Fruit fly (Drosophila melanogaster) whole organism, embryonic: ENCODE measurements around the gene CG18265.

Experiments
- Asciz ChIP-seq: fragments of 200-800 bp; sonication (Bioruptor generic); optimal IDR thresholded peaks from 2 replicates; lab custom pipeline; 2017; ENCODE audit warnings: missing biosample characterization, mild to moderate bottlenecking, missing genetic modification characterization, missing genetic modification reagents
- Bdp1 ChIP-seq: fragments of 200-800 bp; sonication (Bioruptor generic); optimal IDR thresholded peaks from 3 replicates; lab custom pipeline; 2016; ENCODE audit warnings: missing biosample characterization, missing genetic modification characterization
- Bgb ChIP-seq: fragments of 200-800 bp; sonication (Bioruptor generic); IDR thresholded peaks from 2 replicates; pipeline ENCODE4 v1.3.6; 2022; ENCODE audit warnings: missing biosample characterization, missing genetic modification characterization; ENCODE audit not compliant: partially characterized antibody
- CG10654 ChIP-seq: fragments of 200-800 bp; sonication (Bioruptor generic); optimal IDR thresholded peaks from 2 replicates; lab custom pipeline; 2016; ENCODE audit warnings: missing biosample characterization, missing genetic modification characterization
- CG11247 ChIP-seq: fragments of 200-800 bp; sonication (Bioruptor generic); IDR thresholded peaks from 2 replicates; pipeline ENCODE4 v1.3.6; 2022; ENCODE audit warnings: missing biosample characterization, missing genetic modification characterization
- CG12219 ChIP-seq: fragments of 200-800 bp; sonication (Bioruptor generic); optimal IDR thresholded peaks from 3 replicates; lab custom pipeline; 2018; ENCODE audit warnings: missing biosample characterization, mild to moderate bottlenecking, missing genetic modification characterization
- CG12744 ChIP-seq: fragments of 200-800 bp; sonication (Bioruptor generic); optimal IDR thresholded peaks from 2 replicates; lab custom pipeline; 2016; ENCODE audit warnings: missing biosample characterization, missing genetic modification characterization
- CG12942 ChIP-seq: fragments of 200-800 bp; sonication (Bioruptor generic); optimal IDR thresholded peaks from 3 replicates; lab custom pipeline; 2016; ENCODE audit warnings: missing biosample characterization, missing genetic modification characterization
- CG14050 ChIP-seq: fragments of 200-800 bp; sonication (Bioruptor generic); IDR thresholded peaks from 3 replicates; pipeline ENCODE4 v1.3.6; 2022; ENCODE audit warnings: missing biosample characterization, missing genetic modification characterization
- CG15011 ChIP-seq: fragments of 200-800 bp; sonication (Bioruptor generic); optimal IDR thresholded peaks from 3 replicates; lab custom pipeline; 2018; ENCODE audit warnings: missing biosample characterization, mild to moderate bottlenecking, missing genetic modification characterization
- CG1602 ChIP-seq: fragments of 200-800 bp; sonication (Bioruptor generic); optimal IDR thresholded peaks from 3 replicates; lab custom pipeline; 2016; ENCODE audit warnings: missing biosample characterization, missing genetic modification characterization
- CG1647 ChIP-seq: fragments of 200-800 bp; sonication (Bioruptor generic); optimal IDR thresholded peaks from 3 replicates; lab custom pipeline; 2016; ENCODE audit warnings: missing biosample characterization, missing genetic modification characterization
- CG17568 ChIP-seq: fragments of 200-800 bp; sonication (Bioruptor generic); optimal IDR thresholded peaks from 2 replicates; lab custom pipeline; 2018; ENCODE audit warnings: missing biosample characterization, mild to moderate bottlenecking, missing genetic modification characterization, moderate library complexity
- CG2199 ChIP-seq: fragments of 200-800 bp; sonication (Bioruptor generic); IDR thresholded peaks from 3 replicates; pipeline ENCODE4 v1.3.6; 2022; ENCODE audit warnings: missing biosample characterization, missing genetic modification characterization
- CG3995 ChIP-seq: fragments of 200-800 bp; sonication (Bioruptor generic); optimal IDR thresholded peaks from 3 replicates; lab custom pipeline; 2016; ENCODE audit warnings: missing biosample characterization, missing genetic modification characterization
- CG4617 ChIP-seq: fragments of 200-800 bp; sonication (Bioruptor generic); optimal IDR thresholded peaks from 3 replicates; lab custom pipeline; 2016; ENCODE audit warnings: missing biosample characterization, missing genetic modification characterization, borderline replicate concordance
- CG5180 ChIP-seq: fragments of 200-800 bp; sonication (Bioruptor generic); optimal IDR thresholded peaks from 3 replicates; lab custom pipeline; 2017; ENCODE audit warnings: missing biosample characterization, missing genetic modification characterization, mild to moderate bottlenecking, moderate library complexity, missing genetic modification reagents
- CG6765 ChIP-seq: fragments of 200-800 bp; sonication (Bioruptor generic); optimal IDR thresholded peaks from 3 replicates; lab custom pipeline; 2017; ENCODE audit warnings: missing biosample characterization, mild to moderate bottlenecking, missing genetic modification characterization
- CG8290 ChIP-seq, 3 experiments: fragments of 200-800 bp; sonication (Bioruptor generic); optimal IDR thresholded peaks; 2 replicates each; lab custom pipeline; 2016 to 2019; ENCODE audit warnings: missing biosample characterization in 3 of 3, missing genetic modification characterization in 3 of 3, mild to moderate bottlenecking in 2 of 3, moderate library complexity in 1 of 3
- CTCF ChIP-seq: fragments of 200-800 bp; sonication (Bioruptor generic); optimal IDR thresholded peaks from 2 replicates; lab custom pipeline; 2017; ENCODE audit warnings: missing biosample characterization, mild to moderate bottlenecking, missing genetic modification characterization, moderate library complexity
- CoRest ChIP-seq: fragments of 200-800 bp; sonication (Bioruptor generic); optimal IDR thresholded peaks from 3 replicates; lab custom pipeline; 2018; ENCODE audit warnings: missing biosample characterization, mild to moderate bottlenecking, missing genetic modification characterization, moderate library complexity
- Dll ChIP-seq: fragments of 200-800 bp; sonication (Bioruptor generic); IDR thresholded peaks from 4 replicates; pipeline ENCODE4 v1.3.6; 2022; ENCODE audit warnings: missing biosample characterization, missing genetic modification characterization; ENCODE audit not compliant: partially characterized antibody
- Elba2 ChIP-seq: fragments of 200-800 bp; sonication (Bioruptor generic); optimal IDR thresholded peaks from 3 replicates; lab custom pipeline; 2016; ENCODE audit warnings: missing biosample characterization, missing genetic modification characterization
- Fer3 ChIP-seq: fragments of 200-800 bp; sonication (Bioruptor generic); optimal IDR thresholded peaks from 2 replicates; lab custom pipeline; 2018; ENCODE audit warnings: missing biosample characterization, mild to moderate bottlenecking, missing genetic modification characterization, moderate library complexity
- GATAe ChIP-seq: fragments of 200-800 bp; sonication (Bioruptor generic); conservative IDR thresholded peaks from 2 replicates; pipeline ENCODE4 v1.3.6; 2022; ENCODE audit warnings: missing biosample characterization, missing genetic modification characterization
- HLH4C ChIP-seq: fragments of 200-800 bp; sonication (Bioruptor generic); IDR thresholded peaks from 3 replicates; pipeline ENCODE4 v1.3.6; 2022; ENCODE audit warnings: missing biosample characterization, missing genetic modification characterization; ENCODE audit not compliant: partially characterized antibody
- Kr ChIP-seq: fragments of 200-800 bp; sonication (Bioruptor generic); optimal IDR thresholded peaks from 2 replicates; lab custom pipeline; 2017; ENCODE audit warnings: missing biosample characterization, mild to moderate bottlenecking, missing genetic modification characterization
- Med ChIP-seq: fragments of 200-800 bp; sonication (Bioruptor generic); peaks from one replicate; lab custom pipeline; 2016; ENCODE audit warnings: missing biosample characterization, missing genetic modification characterization, mild to moderate bottlenecking, inconsistent platforms, moderate library complexity
- Meics ChIP-seq: fragments of 200-800 bp; sonication (Bioruptor generic); optimal IDR thresholded peaks from 2 replicates; lab custom pipeline; 2017; ENCODE audit warnings: missing biosample characterization, mild to moderate bottlenecking, missing genetic modification characterization
- Ravus ChIP-seq: fragments of 200-800 bp; sonication (Bioruptor generic); IDR thresholded peaks from 2 replicates; pipeline ENCODE4 v1.3.6; 2022; ENCODE audit warnings: missing biosample characterization, missing genetic modification characterization
- abd-A ChIP-seq: fragments of 200-800 bp; sonication (Bioruptor generic); optimal IDR thresholded peaks from 3 replicates; lab custom pipeline; 2019; ENCODE audit warnings: missing biosample characterization, mild to moderate bottlenecking, missing genetic modification characterization, moderate library complexity
- amos ChIP-seq: fragments of 200-800 bp; sonication (Bioruptor generic); IDR thresholded peaks from 2 replicates; pipeline ENCODE4 v1.3.6; 2022; ENCODE audit warnings: missing biosample characterization, missing genetic modification characterization; ENCODE audit not compliant: partially characterized antibody
- cad ChIP-seq: fragments of >200 bp; optimal IDR thresholded peaks from 2 replicates; lab custom pipeline; 2017; ENCODE audit warnings: missing biosample characterization, missing genetic modification characterization
- emc ChIP-seq: fragments of 200-800 bp; sonication (Bioruptor generic); optimal IDR thresholded peaks from 2 replicates; lab custom pipeline; 2016; ENCODE audit warnings: missing biosample characterization, missing genetic modification characterization
- en ChIP-seq: fragments of 200-800 bp; sonication (Bioruptor generic); optimal IDR thresholded peaks from 2 replicates; lab custom pipeline; 2016; ENCODE audit warnings: missing biosample characterization, missing genetic modification characterization
- fu2 ChIP-seq: fragments of 200-800 bp; sonication (Bioruptor generic); optimal IDR thresholded peaks from 2 replicates; lab custom pipeline; 2016; ENCODE audit warnings: missing biosample characterization, missing genetic modification characterization
- gcm2 ChIP-seq: fragments of 200-800 bp; sonication (Bioruptor generic); optimal IDR thresholded peaks from 2 replicates; lab custom pipeline; 2016; ENCODE audit warnings: missing biosample characterization, missing genetic modification characterization
- grn ChIP-seq: fragments of 200-800 bp; sonication (Bioruptor generic); optimal IDR thresholded peaks from 3 replicates; lab custom pipeline; 2017; ENCODE audit warnings: missing biosample characterization, missing genetic modification characterization
- insv ChIP-seq, 2 experiments: fragments of 200-800 bp; sonication (Bioruptor generic); optimal IDR thresholded peaks; 3 replicates each; lab custom pipeline; 2016 to 2018; ENCODE audit warnings: missing biosample characterization in 2 of 2, missing genetic modification characterization in 2 of 2
- kah ChIP-seq: fragments of 200-800 bp; sonication (Bioruptor generic); optimal IDR thresholded peaks from 2 replicates; lab custom pipeline; 2018; ENCODE audit warnings: missing biosample characterization, mild to moderate bottlenecking, missing genetic modification characterization
- kni ChIP-seq: fragments of 200-800 bp; sonication (Bioruptor generic); optimal IDR thresholded peaks from 3 replicates; lab custom pipeline; 2017; ENCODE audit warnings: mild to moderate bottlenecking, missing biosample characterization, missing genetic modification reagents, missing genetic modification characterization
- knrl ChIP-seq: fragments of 200-800 bp; sonication (Bioruptor generic); IDR thresholded peaks from 3 replicates; pipeline ENCODE4 v1.3.6; 2022; ENCODE audit warnings: missing biosample characterization, missing genetic modification characterization; ENCODE audit not compliant: partially characterized antibody
- oc ChIP-seq: fragments of 200-800 bp; sonication (Bioruptor generic); optimal IDR thresholded peaks from 2 replicates; lab custom pipeline; 2018; ENCODE audit warnings: missing biosample characterization, mild to moderate bottlenecking, missing genetic modification characterization, moderate library complexity
- onecut ChIP-seq: fragments of 200-800 bp; sonication (Bioruptor generic); IDR thresholded peaks from 2 replicates; pipeline ENCODE4 v1.3.6; 2022; ENCODE audit warnings: missing biosample characterization, missing genetic modification characterization
- pb ChIP-seq: fragments of 200-800 bp; sonication (Bioruptor generic); optimal IDR thresholded peaks from 3 replicates; lab custom pipeline; 2016; ENCODE audit warnings: missing biosample characterization, missing genetic modification characterization
- pros ChIP-seq: fragments of 200-800 bp; sonication (Bioruptor generic); optimal IDR thresholded peaks from 3 replicates; lab custom pipeline; 2019; ENCODE audit warnings: missing biosample characterization, mild to moderate bottlenecking, missing genetic modification characterization, moderate library complexity
- sd ChIP-seq: fragments of 200-800 bp; sonication (Bioruptor generic); optimal IDR thresholded peaks from 3 replicates; lab custom pipeline; 2018; ENCODE audit warnings: missing biosample characterization, mild to moderate bottlenecking, missing genetic modification characterization, moderate library complexity
- sens ChIP-seq: fragments of 200-800 bp; sonication (Bioruptor generic); peaks from one replicate; lab custom pipeline; 2016; ENCODE audit warnings: missing biosample characterization, missing genetic modification characterization
- stwl ChIP-seq: fragments of 200-800 bp; sonication (Bioruptor generic); optimal IDR thresholded peaks from 3 replicates; lab custom pipeline; 2018; ENCODE audit warnings: missing biosample characterization, mild to moderate bottlenecking, missing genetic modification characterization, moderate library complexity
- trem ChIP-seq: fragments of 200-800 bp; optimal IDR thresholded peaks from 3 replicates; lab custom pipeline; 2019; ENCODE audit warnings: missing biosample characterization, mild to moderate bottlenecking, missing genetic modification characterization, moderate library complexity
- vvl ChIP-seq: fragments of 200-800 bp; sonication (Bioruptor generic); IDR thresholded peaks from 2 replicates; pipeline ENCODE4 v1.3.6; 2022; ENCODE audit warnings: missing biosample characterization, missing genetic modification characterization

The CG18265 gene

dm6 chr3L:17407073-17407472, 32.1 kb upstream of the CG18265 start:
- TF ChIP-seq CG2199 (GFP tag; lab: Robert Waterston, UW) (peak; percentile 54; the same call in 1 of the 3 replicates), CoRest (tag; lab: Kevin White, UChicago) (peak; percentile 3), emc (no peak), CG11247 (GFP tag; lab: Robert Waterston, UW) (peak; percentile 79), CG3995 (GFP tag; lab: Kevin White, UChicago) (no peak), CTCF (GFP tag; lab: Kevin White, UChicago) (peak; percentile 76), CG12219 (GFP tag; lab: Kevin White, UChicago) (no peak), CG10654 (GFP tag; lab: Kevin White, UChicago) (no peak), vvl (GFP tag; lab: Robert Waterston, UW) (peak; percentile 61; the same call in 1 of the 2 replicates), Bdp1 (GFP tag; lab: Kevin White, UChicago) (no peak), trem (tag; lab: Kevin White, UChicago) (peak; percentile 18), onecut (GFP tag; lab: Robert Waterston, UW) (no peak), fu2 (GFP tag; lab: Kevin White, UChicago) (no peak), CG15011 (no peak), CG12942 (no peak), CG8290 (GFP tag; optimal IDR thresholded peaks at IDR 0.05; lab: Kevin White, UChicago) (no peak), CG8290 (tag; optimal IDR thresholded peaks at IDR 0.05; lab: Kevin White, UChicago) (no peak), insv (GFP tag; optimal IDR thresholded peaks at IDR 0.05; lab: Kevin White, UChicago) (no peak), amos (GFP tag; lab: Robert Waterston, UW) (peak; percentile 59), gcm2 (GFP tag; lab: Kevin White, UChicago) (no peak), CG12744 (GFP tag; lab: Kevin White, UChicago) (no peak), Med (GFP tag; lab: Kevin White, UChicago) (no peak), GATAe (GFP tag; lab: Robert Waterston, UW) (no peak), Bgb (peak; percentile 37; the same call in 1 of the 2 replicates), CG14050 (no peak), grn (GFP tag; lab: Kevin White, UChicago) (no peak), kah (GFP tag; lab: Kevin White, UChicago) (no peak), CG4617 (no peak), Kr (no peak), Ravus (GFP tag; lab: Robert Waterston, UW) (no peak), Asciz (GFP tag; lab: Kevin White, UChicago) (no peak), Dll (GFP tag; lab: Robert Waterston, UW) (no peak), knrl (GFP tag; lab: Robert Waterston, UW) (peak; percentile 40; the same call in 2 of the 3 replicates), stwl (tag; lab: Kevin White, UChicago) (peak; percentile 63), sens (GFP tag; lab: Kevin White, UChicago) (peak; percentile 52), CG17568 (GFP tag; lab: Kevin White, UChicago) (no peak), HLH4C (GFP tag; lab: Robert Waterston, UW) (no peak), en (no peak), abd-A (peak; percentile 7)

dm6 chr3L:17407480-17408093, 31.6 kb upstream of the CG18265 start:
- TF ChIP-seq CG12942, result no peak
- TF ChIP-seq CG6765, result no peak
- no peak for TF ChIP-seq CG1647 (GFP tag; lab: Kevin White, UChicago)
- no peak for TF ChIP-seq CG5180 (GFP tag; lab: Kevin White, UChicago)
- no peak for TF ChIP-seq pb (GFP tag; lab: Kevin White, UChicago)
- TF ChIP-seq Meics, result no peak
- TF ChIP-seq Elba2 (GFP tag; lab: Kevin White, UChicago), result peak; percentile 83
- no peak for TF ChIP-seq oc (tag; lab: Kevin White, UChicago)
- TF ChIP-seq Fer3 (tag; lab: Kevin White, UChicago), result no peak
- 0 out of 2 replicates have a peak, but pooled peaks have one; percentile 2 for TF ChIP-seq vvl (GFP tag; lab: Robert Waterston, UW)
- TF ChIP-seq cad (GFP tag; lab: Kevin White, UChicago), result peak; percentile 93
- TF ChIP-seq pros, result peak; percentile 55
- TF ChIP-seq sd, result peak; percentile 13
- TF ChIP-seq kni, result peak; percentile 58
- 0 out of 3 replicates have a peak, but pooled peaks have one; percentile 2 for TF ChIP-seq knrl (GFP tag; lab: Robert Waterston, UW)
- TF ChIP-seq CG1602 (GFP tag; lab: Kevin White, UChicago), result no peak
